Fruit fly (Drosophila melanogaster) whole organism, wandering third instar larva: ENCODE measurements around the gene grk.

Experiments
- CG9705 ChIP-seq: fragments of 200-800 bp; sonication (Bioruptor generic); optimal IDR thresholded peaks from 2 replicates; lab custom pipeline; 2018; ENCODE audit warnings: missing biosample characterization, mild to moderate bottlenecking, missing genetic modification characterization
- GATAd ChIP-seq: sonication (Bioruptor generic); optimal IDR thresholded peaks from 2 replicates; lab custom pipeline; 2016; ENCODE audit warnings: missing biosample characterization, missing genetic modification characterization
- Sp1 ChIP-seq: fragments of 200-800 bp; sonication (Bioruptor generic); optimal IDR thresholded peaks from 3 replicates; lab custom pipeline; 2019; ENCODE audit warnings: missing biosample characterization, mild to moderate bottlenecking, missing genetic modification characterization, moderate library complexity
- br ChIP-seq: fragments of 200-800 bp; sonication (Bioruptor generic); optimal IDR thresholded peaks from 2 replicates; lab custom pipeline; 2016; ENCODE audit warnings: missing biosample characterization, missing genetic modification characterization
- lola ChIP-seq: fragments of >200 bp; optimal IDR thresholded peaks from 2 replicates; lab custom pipeline; 2017; ENCODE audit warnings: missing biosample characterization, missing genetic modification characterization
- psq ChIP-seq: fragments of 200-800 bp; sonication (Bioruptor generic); optimal IDR thresholded peaks from 3 replicates; lab custom pipeline; 2017; ENCODE audit warnings: missing biosample characterization, mild to moderate bottlenecking, missing genetic modification characterization, moderate library complexity

DNA sequence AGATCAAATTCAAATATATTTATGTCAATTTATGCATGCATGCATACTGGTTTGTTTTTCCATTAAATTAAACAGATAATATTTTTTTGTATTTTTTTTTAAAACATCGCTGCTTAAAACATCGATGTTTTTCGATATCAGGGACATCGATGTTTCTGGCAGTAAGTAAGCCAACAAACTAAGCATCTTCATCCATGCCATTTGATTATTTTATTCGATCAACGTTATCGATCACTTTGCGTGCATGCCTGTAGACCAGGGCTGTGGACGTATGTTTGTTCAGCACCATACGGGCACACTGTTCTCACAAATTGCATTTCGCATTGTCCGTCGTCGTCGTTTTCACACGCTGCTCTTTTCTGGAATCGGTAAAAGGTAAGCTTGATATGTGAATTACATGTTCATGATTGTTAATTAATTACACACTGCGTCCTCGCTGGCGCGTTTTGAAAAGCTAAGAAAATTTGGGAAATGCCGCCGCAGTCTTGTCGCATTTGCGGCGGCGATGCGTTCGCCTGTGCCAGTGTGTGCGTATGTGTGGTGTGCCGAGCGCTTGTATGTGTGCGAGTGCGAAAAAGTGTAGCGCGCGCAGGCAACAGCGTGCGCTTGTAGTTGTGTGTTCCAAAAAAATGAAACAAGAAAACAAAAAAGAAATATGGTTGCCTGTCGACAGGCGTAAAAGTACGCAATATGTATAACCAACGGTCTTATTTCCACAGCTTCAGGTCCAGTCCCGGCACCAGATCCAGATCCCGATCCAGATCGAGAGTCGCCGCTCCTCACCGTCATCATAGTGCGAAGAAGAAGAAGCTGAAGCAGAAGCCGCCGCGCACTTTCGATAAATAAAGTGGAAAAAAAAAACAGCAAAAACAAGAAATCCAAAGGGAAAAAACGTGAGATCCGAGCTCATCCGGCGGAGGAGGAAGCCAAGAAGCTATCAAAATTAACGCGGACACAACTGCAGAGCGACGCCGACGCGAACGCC, 29.8 kb downstream of the grk start, which contains the start of gene emb:
- TF ChIP-seq psq (GFP tag; lab: Kevin White, UChicago) (peak; percentile 45), GATAd (GFP tag; lab: Kevin White, UChicago) (no peak), br (GFP tag; lab: Kevin White, UChicago) (no peak), Sp1 (GFP tag; lab: Kevin White, UChicago) (peak; percentile 73), lola (GFP tag; lab: Kevin White, UChicago) (no peak), CG9705 (GFP tag; lab: Kevin White, UChicago) (peak; percentile 25)
